Worm (Caenorhabditis elegans): ENCODE data around the gene M110.9.

Gene M110.9

DNA sequence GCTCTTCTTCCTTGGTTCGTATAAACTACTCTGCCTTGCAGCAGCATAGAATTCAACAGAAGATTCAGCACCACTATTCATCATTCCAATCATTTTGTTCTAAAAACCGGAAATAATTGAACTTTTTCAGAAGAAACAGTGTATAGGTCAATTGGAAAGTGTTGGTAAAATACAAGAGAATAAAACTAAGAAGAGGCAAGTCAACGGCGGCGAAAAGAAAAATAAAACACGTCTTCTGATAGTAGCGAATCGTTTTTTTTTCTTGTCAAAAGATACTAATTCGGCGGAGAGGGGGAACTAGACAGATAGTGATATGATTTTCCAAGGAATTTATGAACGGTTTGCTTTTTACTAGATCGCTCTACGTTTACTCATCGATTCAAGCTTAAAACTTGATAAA is 28.0 kb downstream of the M110.9 start, which contains the start of gene F35C11.6:
Gene F35C11.6, minus strand, starts transcription at position 101 of the 400 bp plus-strand sequence.
- TF ChIP-seq nhr-28 (tag; optimal IDR thresholded peaks at IDR 0.05) (no peak), Y75B8A.6 (GFP tag; IDR thresholded peaks at IDR 0.05) (no peak), aha-1 (tag) (no peak), daf-8 (GFP tag; IDR thresholded peaks at IDR 0.05) (no peak), zip-11 (GFP tag; IDR thresholded peaks at IDR 0.05) (no peak), Y5F2A.4 (GFP tag; optimal IDR thresholded peaks at IDR 0.05) (no peak), mdt-29 (GFP tag; IDR thresholded peaks at IDR 0.05) (no peak), unc-130 (GFP tag; optimal IDR thresholded peaks at IDR 0.05) (no peak), saeg-2 (GFP tag; IDR thresholded peaks at IDR 0.05) (no peak), hlh-30 (tag; optimal IDR thresholded peaks at IDR 0.05; ENCODE audit: insufficient read depth) (no peak), ceh-44 (GFP tag; IDR thresholded peaks at IDR 0.05) (no peak), ama-1 (optimal IDR thresholded peaks at IDR 0.05) (no peak), zag-1 (tag; optimal IDR thresholded peaks at IDR 0.05) (no peak), nhr-6 (tag; optimal IDR thresholded peaks at IDR 0.05) (no peak)

DNA sequence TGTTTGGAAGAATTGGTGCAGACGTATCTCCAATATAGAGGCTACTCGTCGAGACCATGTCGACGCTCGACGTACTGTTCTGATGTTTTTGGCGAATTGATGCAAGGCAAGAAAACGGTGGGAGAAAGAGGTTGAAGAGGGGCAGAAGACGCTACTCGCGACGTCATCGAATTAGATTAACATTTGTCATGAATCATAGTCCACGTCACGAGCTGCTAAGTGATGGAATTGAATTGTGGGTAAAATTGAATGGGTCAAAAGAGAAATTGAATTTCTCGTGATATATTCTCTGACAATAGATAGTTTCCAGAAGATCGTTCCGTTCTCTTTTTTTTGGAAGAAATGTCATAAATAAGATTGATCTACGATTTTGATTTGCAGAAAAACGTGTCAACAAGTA is 28.6 kb downstream of the M110.9 start:
- TF ChIP-seq dmd-6 (GFP tag; IDR thresholded peaks at IDR 0.05), result peak; percentile 48
- peak; percentile 2 for TF ChIP-seq nhr-25 (tag; optimal IDR thresholded peaks at IDR 0.05; ENCODE audit: borderline replicate concordance, insufficient read depth)
- TF ChIP-seq hlh-11 (tag; optimal IDR thresholded peaks at IDR 0.05), result peak; percentile 50
- peak; percentile 12 for TF ChIP-seq nhr-28 (tag; optimal IDR thresholded peaks at IDR 0.05)
- TF ChIP-seq gei-8 (GFP tag; optimal IDR thresholded peaks at IDR 0.05), result no peak
- TF ChIP-seq mxl-3 (GFP tag; optimal IDR thresholded peaks at IDR 0.05), result peak; percentile 27
- 0 out of 2 replicates have a peak, but pooled peaks have one; percentile 15 for TF ChIP-seq tra-1 (GFP tag; IDR thresholded peaks at IDR 0.05)
- peak in 1 of 2 experiments; percentile 7 for TF ChIP-seq unc-62 (GFP tag; optimal IDR thresholded peaks at IDR 0.05 in 1 of 2)
- no peak for TF ChIP-seq unc-62 (tag; optimal IDR thresholded peaks at IDR 0.05)
- no peak for TF ChIP-seq cey-2 (tag; optimal IDR thresholded peaks at IDR 0.05; ENCODE audit: borderline replicate concordance, insufficient read depth)
- peak; percentile 70 for TF ChIP-seq hlh-30 (tag; optimal IDR thresholded peaks at IDR 0.05; ENCODE audit: insufficient read depth)
- TF ChIP-seq daf-8 (GFP tag; IDR thresholded peaks at IDR 0.05), result no peak

DNA sequence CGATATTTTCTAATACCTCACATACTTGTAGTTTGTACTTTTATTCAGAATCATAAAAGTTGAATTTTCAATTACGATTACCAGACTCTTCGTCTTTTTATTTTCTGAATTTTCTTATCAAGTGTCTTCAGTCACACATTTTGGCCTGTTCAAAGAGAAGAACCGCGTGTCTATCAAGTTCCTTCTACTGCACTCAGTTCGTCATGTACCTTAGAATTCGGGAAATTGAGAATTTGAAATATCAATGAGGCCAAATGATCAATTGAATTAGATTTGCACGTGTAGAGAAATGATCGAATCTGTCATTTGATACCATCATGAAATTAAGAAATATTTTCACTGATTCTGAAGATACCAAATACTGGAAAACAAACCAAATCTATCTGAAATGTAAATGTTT is 32.5 kb downstream of the M110.9 start:
- TF ChIP-seq dmd-6 (GFP tag; IDR thresholded peaks at IDR 0.05), result peak; percentile 71
- TF ChIP-seq php-3 (GFP tag; IDR thresholded peaks at IDR 0.05), result no peak
- no peak for TF ChIP-seq ctbp-1 (GFP tag; IDR thresholded peaks at IDR 0.05)
- no peak for TF ChIP-seq aly-2 (tag; optimal IDR thresholded peaks at IDR 0.05)
- no peak for TF ChIP-seq madf-5 (GFP tag; IDR thresholded peaks at IDR 0.05)
- no peak for TF ChIP-seq Y75B8A.6 (GFP tag; IDR thresholded peaks at IDR 0.05)
- peak; percentile 20 for TF ChIP-seq nhr-25 (tag; optimal IDR thresholded peaks at IDR 0.05; ENCODE audit: borderline replicate concordance, insufficient read depth)
- peak; percentile 7 for TF ChIP-seq hlh-11 (tag; optimal IDR thresholded peaks at IDR 0.05)
- TF ChIP-seq mes-2 (tag; optimal IDR thresholded peaks at IDR 0.05; ENCODE audit: poor library complexity, severe bottlenecking), result no peak
- TF ChIP-seq ZK337.2 (GFP tag; IDR thresholded peaks at IDR 0.05), result no peak
- TF ChIP-seq ama-1 (optimal IDR thresholded peaks at IDR 0.05), result no peak
- no peak for TF ChIP-seq jun-1 (tag; optimal IDR thresholded peaks at IDR 0.05)
- no peak for TF ChIP-seq dpl-1 (GFP tag; optimal IDR thresholded peaks at IDR 0.05)
- TF ChIP-seq unc-62 (GFP tag; optimal IDR thresholded peaks at IDR 0.05 in 1 of 2), result peak in 1 of 2 experiments; percentile 67
- no peak for TF ChIP-seq unc-62 (tag; optimal IDR thresholded peaks at IDR 0.05)
- TF ChIP-seq hmg-1.1 (GFP tag; IDR thresholded peaks at IDR 0.05), result no peak
- peak in 1 of 2 experiments; percentile 8 for TF ChIP-seq lsy-2 (tag; optimal IDR thresholded peaks at IDR 0.05)
- TF ChIP-seq lin-39 (tag; optimal IDR thresholded peaks at IDR 0.05), result no peak
- TF ChIP-seq nhr-41 (GFP tag; IDR thresholded peaks at IDR 0.05), result no peak
- TF ChIP-seq lin-13 (GFP tag; optimal IDR thresholded peaks at IDR 0.05), result no peak
- TF ChIP-seq hif-1 (tag; optimal IDR thresholded peaks at IDR 0.05), result no peak
- no peak for TF ChIP-seq F26F4.8 (GFP tag; conservative IDR thresholded peaks at IDR 0.05)
- TF ChIP-seq mxl-3 (GFP tag; optimal IDR thresholded peaks at IDR 0.05), result peak; percentile 75
- TF ChIP-seq ceh-82 (tag; optimal IDR thresholded peaks at IDR 0.05), result no peak
- peak in 1 of 2 experiments; percentile 34 for TF ChIP-seq mdl-1 (tag; optimal IDR thresholded peaks at IDR 0.05)
- no peak for TF ChIP-seq daf-8 (GFP tag; IDR thresholded peaks at IDR 0.05)
- peak; percentile 69 for TF ChIP-seq hlh-30 (tag; optimal IDR thresholded peaks at IDR 0.05; ENCODE audit: insufficient read depth)
- TF ChIP-seq fos-1 (tag; optimal IDR thresholded peaks at IDR 0.05), result no peak
- TF ChIP-seq pqm-1 (tag; optimal IDR thresholded peaks at IDR 0.05), result no peak
- TF ChIP-seq saeg-2 (GFP tag; IDR thresholded peaks at IDR 0.05), result no peak
- TF ChIP-seq nhr-10 (tag; optimal IDR thresholded peaks at IDR 0.05), result no peak
- no peak for TF ChIP-seq Y48G9A.11 (GFP tag; IDR thresholded peaks at IDR 0.05)
- peak; percentile 65 for TF ChIP-seq nhr-28 (tag; optimal IDR thresholded peaks at IDR 0.05)
- peak; percentile 85 for TF ChIP-seq nhr-48 (tag; optimal IDR thresholded peaks at IDR 0.05)
- TF ChIP-seq ceh-20 (GFP tag; IDR thresholded peaks at IDR 0.05), result no peak

All from whole organism, L4 larva.